Worm (Caenorhabditis elegans) whole organism, L3 larva: Measurements from ENCODE around the gene inft-2.
"Not testable (repeated sequence)": the region's sequence is repeated elsewhere in the genome, so short reads cannot be mapped to it uniquely, and the experiment has no call there.

Source experiments
- aly-2 ChIP-seq: fragments of 150-350 bp; optimal IDR thresholded peaks from 2 replicates; lab custom pipeline; 2014; ENCODE audit warnings: missing biosample characterization, missing genetic modification characterization
- ceh-82 ChIP-seq: fragments of 150-350 bp; optimal IDR thresholded peaks from 2 replicates; lab custom pipeline; 2014; ENCODE audit warnings: missing biosample characterization, missing genetic modification characterization
- ceh-9 ChIP-seq: sonication (generic microtip); optimal IDR thresholded peaks from 2 replicates; lab custom pipeline; 2018; ENCODE audit warnings: missing biosample characterization, missing genetic modification characterization
- fkh-10 ChIP-seq: sonication (generic microtip); optimal IDR thresholded peaks from 2 replicates; lab custom pipeline; 2017; ENCODE audit warnings: missing biosample characterization, missing genetic modification reagents, missing genetic modification characterization
- nfya-1 ChIP-seq: sonication (generic microtip); optimal IDR thresholded peaks from 2 replicates; lab custom pipeline; 2017; ENCODE audit warnings: missing genetic modification characterization, mild to moderate bottlenecking, missing compliant biosample characterization, antibody characterized with exemption, moderate library complexity; ENCODE audit not compliant: insufficient read depth
- nhr-25 ChIP-seq: sonication (generic microtip); optimal IDR thresholded peaks from 2 replicates; lab custom pipeline; 2017; ENCODE audit warnings: missing biosample characterization, missing genetic modification characterization
- nhr-28 ChIP-seq: fragments of 150-350 bp; optimal IDR thresholded peaks from 2 replicates; lab custom pipeline; 2014; ENCODE audit warnings: missing biosample characterization, missing genetic modification characterization
- nhr-67 ChIP-seq: fragments of 150-350 bp; optimal IDR thresholded peaks from 2 replicates; lab custom pipeline; 2014; ENCODE audit warnings: missing biosample characterization, missing genetic modification characterization
- pha-4 ChIP-seq: fragments of 150-350 bp; optimal IDR thresholded peaks from 2 replicates; lab custom pipeline; 2014; ENCODE audit warnings: missing biosample characterization, missing genetic modification reagents, missing genetic modification characterization
- zag-1 ChIP-seq: fragments of 150-350 bp; optimal IDR thresholded peaks from 2 replicates; lab custom pipeline; 2014; ENCODE audit warnings: missing biosample characterization, missing genetic modification characterization

ce11 chrV:12967925-12968327 is 34.2 kb upstream of the inft-2 start, which contains the start of gene R186.8:
- TF ChIP-seq ceh-82 (tag; lab: Kevin White, UChicago); nhr-67; fkh-10 (GFP tag; lab: Kevin White, UChicago); nhr-28 (tag; lab: Kevin White, UChicago); zag-1 (tag; lab: Kevin White, UChicago); aly-2 (tag; lab: Kevin White, UChicago); ceh-9 (tag; lab: Kevin White, UChicago): not testable (repeated sequence)
- TF ChIP-seq nhr-25 (tag; lab: Kevin White, UChicago): peak; percentile 23
- peak; percentile 40 for TF ChIP-seq pha-4 (tag; lab: Kevin White, UChicago)
- TF ChIP-seq nfya-1: peak; percentile 66
